Fruit fly (Drosophila melanogaster) whole organism, pupa: ENCODE results near the gene CG15022.

Experiments used
- CG13204 ChIP-seq: fragments of 200-800 bp; sonication (Bioruptor generic); optimal IDR thresholded peaks from 2 replicates; lab custom pipeline; 2018; ENCODE audit warnings: missing biosample characterization, mild to moderate bottlenecking, missing genetic modification characterization, moderate library complexity
- CG17806 ChIP-seq: fragments of 200-800 bp; sonication (Bioruptor generic); optimal IDR thresholded peaks from 2 replicates; lab custom pipeline; 2018; ENCODE audit warnings: missing biosample characterization, mild to moderate bottlenecking, missing genetic modification characterization, moderate library complexity
- CG32121 ChIP-seq: fragments of 200-800 bp; sonication (Bioruptor generic); IDR thresholded peaks from 2 replicates; pipeline ENCODE4 v1.3.6; 2022; ENCODE audit warnings: missing biosample characterization, missing genetic modification characterization
- CG8159 ChIP-seq: fragments of 200-800 bp; sonication (Bioruptor generic); optimal IDR thresholded peaks from 3 replicates; lab custom pipeline; 2018; ENCODE audit warnings: missing biosample characterization, mild to moderate bottlenecking, missing genetic modification characterization, moderate library complexity
- CG8301 ChIP-seq: fragments of 200-800 bp; sonication (Bioruptor generic); optimal IDR thresholded peaks from 2 replicates; lab custom pipeline; 2018; ENCODE audit warnings: missing biosample characterization, mild to moderate bottlenecking, missing genetic modification characterization
- CG9948 ChIP-seq: fragments of 200-800 bp; sonication (Bioruptor generic); optimal IDR thresholded peaks from 2 replicates; lab custom pipeline; 2018; ENCODE audit warnings: missing biosample characterization, mild to moderate bottlenecking, missing genetic modification characterization, moderate library complexity
- D1 ChIP-seq: fragments of 200-800 bp; sonication (Bioruptor generic); optimal IDR thresholded peaks from 2 replicates; lab custom pipeline; 2018; ENCODE audit warnings: missing biosample characterization, mild to moderate bottlenecking, missing genetic modification characterization, moderate library complexity
- Snoo ChIP-seq: fragments of 200-800 bp; sonication (Bioruptor generic); optimal IDR thresholded peaks from 3 replicates; lab custom pipeline; 2017; ENCODE audit warnings: missing biosample characterization, mild to moderate bottlenecking, missing genetic modification characterization, inconsistent platforms
- rn ChIP-seq: fragments of 200-800 bp; sonication (Bioruptor generic); IDR thresholded peaks from 2 replicates; pipeline ENCODE4 v1.3.6; 2022; ENCODE audit warnings: missing biosample characterization, missing genetic modification characterization

- TF ChIP-seq CG9948 (tag; lab: Kevin White, UChicago) (no peak), CG17806 (tag; lab: Kevin White, UChicago) (no peak), Snoo (no peak), CG8301 (tag; lab: Kevin White, UChicago) (no peak), D1 (tag; lab: Kevin White, UChicago) (no peak), CG13204 (GFP tag; lab: Kevin White, UChicago) (no peak), CG32121 (GFP tag; lab: Robert Waterston, UW) (no peak), rn (GFP tag; lab: Robert Waterston, UW) (no peak), CG8159 (tag; lab: Kevin White, UChicago) (no peak)
Observed at dm6 chr3L:4447229-4447628, 12.9 kb downstream of the CG15022 start.
